Fruit fly (Drosophila melanogaster): ENCODE data around the gene CG33310.

Gene CG33310

dm6 chr2L:15013523-15013922 lies 13.2 kb upstream of the CG33310 start:
- TF ChIP-seq h (optimal IDR thresholded peaks at IDR 0.05) = no peak
- TF ChIP-seq Myc (optimal IDR thresholded peaks at IDR 0.05) = no peak
- no peak for TF ChIP-seq Sin3A (optimal IDR thresholded peaks at IDR 0.05)
- no peak for TF ChIP-seq ttk (optimal IDR thresholded peaks at IDR 0.05)
- TF ChIP-seq psq (optimal IDR thresholded peaks at IDR 0.05) = no peak
- no peak for TF ChIP-seq insv (optimal IDR thresholded peaks at IDR 0.05)

- TF ChIP-seq h (optimal IDR thresholded peaks at IDR 0.05) (no peak), psq (optimal IDR thresholded peaks at IDR 0.05) (no peak), insv (optimal IDR thresholded peaks at IDR 0.05) (no peak), Myc (optimal IDR thresholded peaks at IDR 0.05) (no peak), Sin3A (optimal IDR thresholded peaks at IDR 0.05) (no peak), ttk (optimal IDR thresholded peaks at IDR 0.05) (no peak)
Measured at dm6 chr2L:15016031-15016430, 10.7 kb upstream of the CG33310 start, which contains the start of gene GABA-B-R1. TSS of gene GABA-B-R1 (plus strand) at chr2L:15016331.

- TF ChIP-seq psq (optimal IDR thresholded peaks at IDR 0.05) = no peak
- no peak for TF ChIP-seq ttk (optimal IDR thresholded peaks at IDR 0.05)
- TF ChIP-seq h (optimal IDR thresholded peaks at IDR 0.05) = no peak
- no peak for TF ChIP-seq Myc (optimal IDR thresholded peaks at IDR 0.05)
- no peak for TF ChIP-seq Sin3A (optimal IDR thresholded peaks at IDR 0.05)
- TF ChIP-seq insv (optimal IDR thresholded peaks at IDR 0.05) = no peak
Measured at dm6 chr2L:15031650-15032049, 5.0 kb downstream of the CG33310 start, which contains the start of gene CG31832. TSS of gene CG31832 (minus strand) at chr2L:15031750.

dm6 chr2L:15035366-15035765 lies 8.7 kb downstream of the CG33310 start, which contains the start of gene yellow-c:
TSS of gene yellow-c (plus strand) at chr2L:15035394.
- no peak for TF ChIP-seq h (optimal IDR thresholded peaks at IDR 0.05)
- TF ChIP-seq insv (optimal IDR thresholded peaks at IDR 0.05) = no peak
- TF ChIP-seq Sin3A (optimal IDR thresholded peaks at IDR 0.05) = no peak
- no peak for TF ChIP-seq psq (optimal IDR thresholded peaks at IDR 0.05)
- TF ChIP-seq Myc (optimal IDR thresholded peaks at IDR 0.05) = no peak
- TF ChIP-seq ttk (optimal IDR thresholded peaks at IDR 0.05) = no peak

- TF ChIP-seq insv (optimal IDR thresholded peaks at IDR 0.05) (no peak), Myc (optimal IDR thresholded peaks at IDR 0.05) (no peak), Sin3A (optimal IDR thresholded peaks at IDR 0.05) (no peak)
Measured at dm6 chr2L:15038339-15039308, 11.9 kb downstream of the CG33310 start, which contains the start of gene CIAPIN1. TSS of gene CIAPIN1 (minus strand) at chr2L:15038861.

dm6 chr2L:15039309-15039772 lies 12.7 kb downstream of the CG33310 start:
- no peak for TF ChIP-seq h (optimal IDR thresholded peaks at IDR 0.05)
- no peak for TF ChIP-seq insv (optimal IDR thresholded peaks at IDR 0.05)
- TF ChIP-seq psq (optimal IDR thresholded peaks at IDR 0.05) = no peak
- TF ChIP-seq Myc (optimal IDR thresholded peaks at IDR 0.05) = no peak
- no peak for TF ChIP-seq Sin3A (optimal IDR thresholded peaks at IDR 0.05)
- TF ChIP-seq ttk (optimal IDR thresholded peaks at IDR 0.05) = no peak

dm6 chr2L:15043718-15044117 lies 17.0 kb downstream of the CG33310 start:
- TF ChIP-seq psq (optimal IDR thresholded peaks at IDR 0.05) (no peak), ttk (optimal IDR thresholded peaks at IDR 0.05) (no peak), Myc (optimal IDR thresholded peaks at IDR 0.05) (no peak), Sin3A (optimal IDR thresholded peaks at IDR 0.05) (no peak)

- TF ChIP-seq ttk (optimal IDR thresholded peaks at IDR 0.05) (no peak), insv (optimal IDR thresholded peaks at IDR 0.05) (no peak), psq (optimal IDR thresholded peaks at IDR 0.05) (no peak), h (optimal IDR thresholded peaks at IDR 0.05) (no peak), Myc (optimal IDR thresholded peaks at IDR 0.05) (no peak), Sin3A (optimal IDR thresholded peaks at IDR 0.05) (no peak)
Measured at dm6 chr2L:15052805-15053388, 26.2 kb downstream of the CG33310 start.

dm6 chr2L:15055105-15055504 lies 28.4 kb downstream of the CG33310 start:
- TF ChIP-seq psq (optimal IDR thresholded peaks at IDR 0.05) = no peak

- TF ChIP-seq Myc (optimal IDR thresholded peaks at IDR 0.05) (no peak), psq (optimal IDR thresholded peaks at IDR 0.05) (no peak), ttk (optimal IDR thresholded peaks at IDR 0.05) (no peak), insv (optimal IDR thresholded peaks at IDR 0.05) (no peak), h (optimal IDR thresholded peaks at IDR 0.05) (no peak), Sin3A (optimal IDR thresholded peaks at IDR 0.05) (no peak)
Measured at dm6 chr2L:15056359-15057220, 29.9 kb downstream of the CG33310 start.

- no peak for TF ChIP-seq Myc (optimal IDR thresholded peaks at IDR 0.05)
- no peak for TF ChIP-seq psq (optimal IDR thresholded peaks at IDR 0.05)
- no peak for TF ChIP-seq insv (optimal IDR thresholded peaks at IDR 0.05)
- no peak for TF ChIP-seq ttk (optimal IDR thresholded peaks at IDR 0.05)
- TF ChIP-seq Sin3A (optimal IDR thresholded peaks at IDR 0.05) = no peak
- no peak for TF ChIP-seq h (optimal IDR thresholded peaks at IDR 0.05)
Measured at dm6 chr2L:15057225-15058117, 30.8 kb downstream of the CG33310 start, which contains the start of gene ck. TSS of gene ck (minus strand) at chr2L:15057862.
